Worm (Caenorhabditis elegans): ENCODE measurements around the gene smrc-1.

ce11 chrIII:6356007-6356406, 34.7 kb upstream of the smrc-1 start:
- TF ChIP-seq ama-1 (optimal IDR thresholded peaks at IDR 0.05) (no peak), hmbx-1 (tag; optimal IDR thresholded peaks at IDR 0.05) (no peak), flt-1 (GFP tag; IDR thresholded peaks at IDR 0.05) (no peak), ets-7 (tag; optimal IDR thresholded peaks at IDR 0.05) (no peak), pes-1 (GFP tag; IDR thresholded peaks at IDR 0.05) (no peak), tbx-37 (GFP tag; conservative IDR thresholded peaks at IDR 0.05) (no peak), F13C5.2 (tag; optimal IDR thresholded peaks at IDR 0.05) (no peak), B0310.2 (tag; optimal IDR thresholded peaks at IDR 0.05) (no peak), sea-1 (GFP tag; conservative IDR thresholded peaks at IDR 0.05) (no peak), tbx-11 (GFP tag; IDR thresholded peaks at IDR 0.05) (no peak), ceh-13 (GFP tag; optimal IDR thresholded peaks at IDR 0.05) (no peak), ceh-36 (tag; optimal IDR thresholded peaks at IDR 0.05) (no peak), aly-1 (tag; optimal IDR thresholded peaks at IDR 0.05) (no peak), hnd-1 (tag; optimal IDR thresholded peaks at IDR 0.05) (no peak)
